Worm (Caenorhabditis elegans) whole organism, late embryonic: Measurements from ENCODE around the gene ZK643.2.

Experiments
- C08G9.2 ChIP-seq: sonication (generic microtip); optimal IDR thresholded peaks from 2 replicates; lab custom pipeline; 2016; ENCODE audit warnings: mild to moderate bottlenecking, missing genetic modification characterization, moderate library complexity, missing compliant biosample characterization
- C38D4.7 ChIP-seq: fragments of 200-800 bp; sonication (Bioruptor generic); optimal IDR thresholded peaks from 2 replicates; lab custom pipeline; 2018; ENCODE audit warnings: mild to moderate bottlenecking, missing genetic modification characterization, moderate library complexity, missing compliant biosample characterization
- K02D7.2 ChIP-seq: sonication (generic microtip); optimal IDR thresholded peaks from 2 replicates; lab custom pipeline; 2017; ENCODE audit warnings: mild to moderate bottlenecking, missing genetic modification characterization, missing compliant biosample characterization
- K09A11.1 ChIP-seq: sonication (generic microtip); optimal IDR thresholded peaks from 2 replicates; lab custom pipeline; 2017; ENCODE audit warnings: antibody characterized with exemption, mild to moderate bottlenecking, missing genetic modification characterization, missing compliant biosample characterization; ENCODE audit not compliant: insufficient read depth
- ahr-1 ChIP-seq: sonication (generic microtip); optimal IDR thresholded peaks from 2 replicates; lab custom pipeline; 2016; ENCODE audit warnings: missing genetic modification characterization, missing compliant biosample characterization
- ceh-14 ChIP-seq: sonication (generic microtip); optimal IDR thresholded peaks from 2 replicates; lab custom pipeline; 2016; ENCODE audit warnings: missing genotype, missing genetic modification characterization, missing compliant biosample characterization
- ceh-19 ChIP-seq: fragments of 200-800 bp; sonication (Bioruptor generic); optimal IDR thresholded peaks from 2 replicates; lab custom pipeline; 2018; ENCODE audit warnings: mild to moderate bottlenecking, missing genetic modification characterization, missing compliant biosample characterization
- ceh-30 ChIP-seq: fragments of 150-350 bp; optimal IDR thresholded peaks from 2 replicates; lab custom pipeline; 2014; ENCODE audit warnings: missing biosample characterization, missing genetic modification characterization
- ceh-31 ChIP-seq: sonication (generic microtip); optimal IDR thresholded peaks from 2 replicates; lab custom pipeline; 2016; ENCODE audit warnings: missing genetic modification characterization, missing compliant biosample characterization
- ceh-34 ChIP-seq: sonication (generic microtip); optimal IDR thresholded peaks from 2 replicates; lab custom pipeline; 2016; ENCODE audit warnings: mild to moderate bottlenecking, missing genetic modification characterization, missing compliant biosample characterization
- ceh-45 ChIP-seq: fragments of 200-800 bp; sonication (Bioruptor generic); IDR thresholded peaks from 2 replicates; pipeline ENCODE4 v1.3.6; 2022; ENCODE audit warnings: missing genetic modification reagents, missing genetic modification characterization, missing compliant biosample characterization
- ceh-6 ChIP-seq: fragments of 200-800 bp; sonication (Bioruptor generic); optimal IDR thresholded peaks from 2 replicates; lab custom pipeline; 2018; ENCODE audit warnings: mild to moderate bottlenecking, missing genetic modification characterization, missing compliant biosample characterization
- che-1 ChIP-seq: sonication (generic microtip); optimal IDR thresholded peaks from 2 replicates; lab custom pipeline; 2016; ENCODE audit warnings: mild to moderate bottlenecking, missing genetic modification characterization, missing compliant biosample characterization
- ets-4 ChIP-seq: sonication (generic microtip); optimal IDR thresholded peaks from 2 replicates; lab custom pipeline; 2016; ENCODE audit warnings: missing genetic modification characterization, missing compliant biosample characterization
- eyg-1 ChIP-seq: sonication (generic microtip); optimal IDR thresholded peaks from 2 replicates; lab custom pipeline; 2016; ENCODE audit warnings: missing genotype, missing genetic modification characterization, missing compliant biosample characterization
- fax-1 ChIP-seq: sonication (generic microtip); optimal IDR thresholded peaks from 2 replicates; lab custom pipeline; 2016; ENCODE audit warnings: missing genotype, missing genetic modification characterization, missing compliant biosample characterization
- fkh-10 ChIP-seq: fragments of 150-350 bp; optimal IDR thresholded peaks from 2 replicates; lab custom pipeline; 2014; ENCODE audit warnings: missing biosample characterization, missing genetic modification reagents, missing genetic modification characterization
- hlh-30 ChIP-seq: sonication (generic microtip); optimal IDR thresholded peaks from 2 replicates; lab custom pipeline; 2017; ENCODE audit warnings: antibody characterized with exemption, missing genetic modification characterization, missing compliant biosample characterization; ENCODE audit not compliant: insufficient read depth
- hlh-6 ChIP-seq: sonication (generic microtip); optimal IDR thresholded peaks from 2 replicates; lab custom pipeline; 2016; ENCODE audit warnings: missing genotype, missing genetic modification characterization, missing compliant biosample characterization
- nfya-1 ChIP-seq: sonication (generic microtip); optimal IDR thresholded peaks from 2 replicates; lab custom pipeline; 2017; ENCODE audit warnings: missing genetic modification characterization, mild to moderate bottlenecking, missing compliant biosample characterization, antibody characterized with exemption, moderate library complexity
- pag-3 ChIP-seq: sonication (generic microtip); optimal IDR thresholded peaks from 2 replicates; lab custom pipeline; 2016; ENCODE audit warnings: missing compliant biosample characterization, missing genetic modification characterization, borderline replicate concordance
- pat-9 ChIP-seq: fragments of 200-800 bp; sonication (Bioruptor generic); optimal IDR thresholded peaks from 2 replicates; lab custom pipeline; 2018; ENCODE audit warnings: mild to moderate bottlenecking, missing genetic modification characterization, moderate library complexity, missing compliant biosample characterization
- pha-2 ChIP-seq: sonication (generic microtip); optimal IDR thresholded peaks from 2 replicates; lab custom pipeline; 2017; ENCODE audit warnings: mild to moderate bottlenecking, missing genetic modification characterization, missing compliant biosample characterization
- pros-1 ChIP-seq: fragments of 150-350 bp; optimal IDR thresholded peaks from 2 replicates; lab custom pipeline; 2014; ENCODE audit warnings: missing biosample characterization, missing genetic modification reagents, missing genetic modification characterization
- sdc-2 ChIP-seq: sonication (generic microtip); optimal IDR thresholded peaks from 2 replicates; lab custom pipeline; 2016; ENCODE audit warnings: missing genotype, missing genetic modification characterization, missing compliant biosample characterization
- sox-2 ChIP-seq: fragments of 200-800 bp; sonication (Bioruptor generic); IDR thresholded peaks from 2 replicates; pipeline ENCODE4 v1.3.6; 2022; ENCODE audit warnings: missing genetic modification reagents, missing genetic modification characterization, missing compliant biosample characterization
- sox-4 ChIP-seq: sonication (generic microtip); optimal IDR thresholded peaks from 2 replicates; lab custom pipeline; 2017; ENCODE audit warnings: mild to moderate bottlenecking, missing genetic modification characterization, inconsistent platforms, missing compliant biosample characterization
- tbx-2 ChIP-seq: sonication (generic microtip); optimal IDR thresholded peaks from 2 replicates; lab custom pipeline; 2016; ENCODE audit warnings: missing genetic modification characterization, missing compliant biosample characterization
- tbx-7 ChIP-seq: sonication (generic microtip); optimal IDR thresholded peaks from 2 replicates; lab custom pipeline; 2016; ENCODE audit warnings: missing genotype, missing genetic modification characterization, missing compliant biosample characterization
- unc-3 ChIP-seq, 2 experiments: fragments of 200-800 bp in 1 of 2; sonication (Bioruptor generic) in 1 of 2; sonication (generic microtip) in 1 of 2; conservative IDR thresholded peaks in 1 of 2; optimal IDR thresholded peaks in 1 of 2; 2 replicates each; pipeline versions ENCODE4 v1.3.6 to Lab custom; 2016 to 2022; ENCODE audit warnings: missing compliant biosample characterization in 2 of 2, missing genetic modification characterization in 2 of 2, missing genetic modification reagents in 1 of 2
- unc-42 ChIP-seq: sonication (generic microtip); optimal IDR thresholded peaks from 2 replicates; lab custom pipeline; 2016; ENCODE audit warnings: missing genotype, missing genetic modification characterization, missing compliant biosample characterization
- zip-5 ChIP-seq: sonication (generic microtip); optimal IDR thresholded peaks from 2 replicates; lab custom pipeline; 2016; ENCODE audit warnings: missing genetic modification characterization, missing compliant biosample characterization

Gene ZK643.2

ce11 chrIII:8974835-8975234, 18.5 kb downstream of the ZK643.2 start:
- no peak for TF ChIP-seq sox-2 (GFP tag; lab: Robert Waterston, UW)
- TF ChIP-seq pros-1 (tag; lab: Kevin White, UChicago): no peak
- TF ChIP-seq fkh-10 (GFP tag; lab: Kevin White, UChicago): no peak
- no peak for TF ChIP-seq pag-3 (tag; lab: Kevin White, UChicago)
- TF ChIP-seq, all 69 proteins: peak for 0

- TF ChIP-seq tbx-7 (tag; lab: Kevin White, UChicago): no peak
- no peak for TF ChIP-seq fax-1 (tag; lab: Kevin White, UChicago)
- no peak for TF ChIP-seq K09A11.1 (tag; lab: Kevin White, UChicago)
- TF ChIP-seq sdc-2 (tag; lab: Kevin White, UChicago): no peak
- no peak for TF ChIP-seq sox-2 (GFP tag; lab: Robert Waterston, UW)
- no peak for TF ChIP-seq ceh-30
- TF ChIP-seq C08G9.2 (tag; lab: Kevin White, UChicago): no peak
- TF ChIP-seq pag-3 (tag; lab: Kevin White, UChicago): no peak
- no peak for TF ChIP-seq unc-3 (GFP tag; conservative IDR thresholded peaks at IDR 0.05; lab: Robert Waterston, UW)
- no peak for TF ChIP-seq unc-3 (tag; optimal IDR thresholded peaks at IDR 0.05; lab: Kevin White, UChicago)
- no peak for TF ChIP-seq fkh-10 (GFP tag; lab: Kevin White, UChicago)
These were observed 22.4 kb downstream of the ZK643.2 start for ce11 chrIII:8978512-8979352.

- TF ChIP-seq ceh-30: no peak
- no peak for TF ChIP-seq fkh-10 (GFP tag; lab: Kevin White, UChicago)
- TF ChIP-seq ceh-6 (GFP tag; lab: Kevin White, UChicago): no peak
- TF ChIP-seq C38D4.7 (GFP tag; lab: Kevin White, UChicago): no peak
- no peak for TF ChIP-seq ets-4 (tag; lab: Kevin White, UChicago)
These were observed 24.6 kb downstream of the ZK643.2 start for ce11 chrIII:8980892-8981291.

ce11 chrIII:8981847-8982479, 25.6 kb downstream of the ZK643.2 start, which contains the start of gene pde-2:
TSS of gene pde-2 (minus strand) at chrIII:8981897.
- TF ChIP-seq che-1 (tag; lab: Kevin White, UChicago): no peak
- peak; percentile 12 for TF ChIP-seq ceh-19
- TF ChIP-seq ceh-31 (tag; lab: Kevin White, UChicago): peak; percentile 61
- peak; percentile 97 for TF ChIP-seq unc-42 (tag; lab: Kevin White, UChicago)
- no peak for TF ChIP-seq pha-2 (tag; lab: Kevin White, UChicago)
- no peak for TF ChIP-seq ceh-45
- TF ChIP-seq sdc-2 (tag; lab: Kevin White, UChicago): no peak
- TF ChIP-seq hlh-6 (tag; lab: Kevin White, UChicago): no peak
- TF ChIP-seq K02D7.2: no peak
- no peak for TF ChIP-seq sox-4 (tag; lab: Kevin White, UChicago)
- no peak for TF ChIP-seq sox-2 (GFP tag; lab: Robert Waterston, UW)
- peak; percentile 1 for TF ChIP-seq ceh-14
- TF ChIP-seq zip-5 (tag; lab: Kevin White, UChicago): no peak
- TF ChIP-seq nfya-1: peak; percentile 21
- peak; percentile 75 for TF ChIP-seq ceh-34
- no peak for TF ChIP-seq hlh-30 (tag; lab: Kevin White, UChicago)
- no peak for TF ChIP-seq pros-1 (tag; lab: Kevin White, UChicago)
- TF ChIP-seq ahr-1 (tag; lab: Kevin White, UChicago): no peak
- TF ChIP-seq tbx-2: peak; percentile 17
- TF ChIP-seq eyg-1: no peak
- no peak for TF ChIP-seq pat-9
